Worm (Caenorhabditis elegans) whole organism, L2 larva: ENCODE results near the gene tbc-6.
A peak's percentile ranks its signal among the peaks of the same experiment; 100 is the strongest.

ENCODE experiments used
- aly-2 ChIP-seq: fragments of 150-350 bp; optimal IDR thresholded peaks from 2 replicates; lab custom pipeline; 2014; ENCODE audit warnings: missing biosample characterization, missing genetic modification characterization
- ceh-16 ChIP-seq: fragments of 150-350 bp; optimal IDR thresholded peaks from 2 replicates; lab custom pipeline; 2014; ENCODE audit warnings: missing biosample characterization, missing genetic modification characterization
- elt-1 ChIP-seq: fragments of 150-350 bp; optimal IDR thresholded peaks from 2 replicates; lab custom pipeline; 2014; ENCODE audit warnings: missing biosample characterization, missing genetic modification characterization
- fos-1 ChIP-seq: fragments of 150-350 bp; optimal IDR thresholded peaks from 2 replicates; lab custom pipeline; 2014; ENCODE audit warnings: missing biosample characterization, missing genetic modification characterization
- lin-11 ChIP-seq: fragments of 150-350 bp; sonication (generic microtip); optimal IDR thresholded peaks from 2 replicates; lab custom pipeline; 2014; ENCODE audit warnings: missing biosample characterization, missing genetic modification characterization, inconsistent platforms, mixed read lengths
- lsy-2 ChIP-seq, 2 experiments: fragments of 150-350 bp in 1 of 2; sonication (generic microtip) in 1 of 2; optimal IDR thresholded peaks; 2 replicates each; lab custom pipeline; 2014 to 2017; ENCODE audit warnings: missing biosample characterization in 2 of 2, missing genetic modification characterization in 2 of 2
- mdl-1 ChIP-seq, 2 experiments: fragments of 150-350 bp in 1 of 2; sonication (generic microtip) in 1 of 2; optimal IDR thresholded peaks; 2 replicates each; lab custom pipeline; 2017; ENCODE audit warnings: missing biosample characterization in 2 of 2, missing genetic modification characterization in 2 of 2
- nhr-11 ChIP-seq: fragments of 150-350 bp; optimal IDR thresholded peaks from 2 replicates; lab custom pipeline; 2014; ENCODE audit warnings: missing biosample characterization, missing genetic modification characterization
- nhr-237 ChIP-seq: fragments of 150-350 bp; optimal IDR thresholded peaks from 2 replicates; lab custom pipeline; 2014; ENCODE audit warnings: missing biosample characterization, missing genetic modification characterization
- peb-1 ChIP-seq: fragments of 150-350 bp; optimal IDR thresholded peaks from 2 replicates; lab custom pipeline; 2014; ENCODE audit warnings: missing biosample characterization, missing genetic modification characterization

ce11 chrII:6823233-6823632, 24.7 kb upstream of the tbc-6 start:
- TF ChIP-seq fos-1 (tag; lab: Kevin White, UChicago) (no peak), mdl-1 (tag; optimal IDR thresholded peaks at IDR 0.05; lab: Kevin White, UChicago) (peak in 1 of 2 experiments; percentile 29), nhr-237 (tag; lab: Kevin White, UChicago) (no peak), ceh-16 (tag; lab: Kevin White, UChicago) (peak; percentile 72), lin-11 (tag; lab: Kevin White, UChicago) (no peak), aly-2 (tag; lab: Kevin White, UChicago) (no peak), lsy-2 (tag; optimal IDR thresholded peaks at IDR 0.05; lab: Kevin White, UChicago) (peak in 1 of 2 experiments; percentile 53), elt-1 (tag; lab: Kevin White, UChicago) (no peak), nhr-11 (tag; lab: Kevin White, UChicago) (no peak), peb-1 (tag; lab: Kevin White, UChicago) (no peak)
